Worm (Caenorhabditis elegans): ENCODE measurements around the gene lipl-2.

The lipl-2 gene

DNA sequence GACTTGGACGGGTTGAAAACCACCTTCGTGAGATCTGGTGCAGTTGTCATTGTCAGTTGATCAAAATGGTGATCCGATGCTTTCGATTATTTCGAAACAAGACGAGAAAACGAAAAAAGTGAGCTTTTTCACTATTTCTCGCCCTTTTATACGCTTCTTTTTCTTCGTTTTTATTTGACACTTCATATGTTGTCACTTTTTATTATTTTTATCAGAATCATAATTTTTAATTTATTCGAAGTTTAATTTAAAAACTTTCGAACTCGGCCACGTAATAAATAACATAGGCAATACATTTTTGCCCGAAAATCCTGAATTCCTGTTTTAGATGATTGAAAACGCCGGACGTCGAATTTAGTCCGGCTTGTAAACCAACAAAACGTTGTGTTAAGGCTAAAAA is 36.9 kb upstream of the lipl-2 start, which contains the start of gene F58E6.5:
F58E6.5 (minus strand) TSS at position 101 of the 400 bp plus-strand sequence.
- TF ChIP-seq unc-55 (GFP tag; optimal IDR thresholded peaks at IDR 0.05): no peak
- no peak for TF ChIP-seq ztf-16 (tag; optimal IDR thresholded peaks at IDR 0.05)
- TF ChIP-seq dmd-4 (tag; optimal IDR thresholded peaks at IDR 0.05; ENCODE audit: borderline replicate concordance): no peak
- no peak for TF ChIP-seq sox-2 (GFP tag; IDR thresholded peaks at IDR 0.05)
- no peak for TF ChIP-seq ceh-14 (tag; optimal IDR thresholded peaks at IDR 0.05)
- no peak for TF ChIP-seq ahr-1 (tag; optimal IDR thresholded peaks at IDR 0.05)
- TF ChIP-seq ttx-3 (tag; optimal IDR thresholded peaks at IDR 0.05): no peak
- no peak for TF ChIP-seq unc-42 (tag; optimal IDR thresholded peaks at IDR 0.05)
- TF ChIP-seq unc-3 (GFP tag; conservative IDR thresholded peaks at IDR 0.05): no peak
- TF ChIP-seq unc-3 (tag; optimal IDR thresholded peaks at IDR 0.05): no peak
- no peak for TF ChIP-seq ceh-31 (tag; optimal IDR thresholded peaks at IDR 0.05)
- no peak for TF ChIP-seq unc-86 (tag; optimal IDR thresholded peaks at IDR 0.05)
- TF ChIP-seq C08G9.2 (tag; optimal IDR thresholded peaks at IDR 0.05): no peak
- TF ChIP-seq ets-4 (tag; optimal IDR thresholded peaks at IDR 0.05): no peak
- no peak for TF ChIP-seq elt-2 (tag; optimal IDR thresholded peaks at IDR 0.05)
- no peak for TF ChIP-seq hlh-15 (tag; optimal IDR thresholded peaks at IDR 0.05)
- no peak for TF ChIP-seq hlh-13 (GFP tag; optimal IDR thresholded peaks at IDR 0.05)
- TF ChIP-seq pha-4 (tag; optimal IDR thresholded peaks at IDR 0.05): no peak

ce11 chrV:9755725-9756124 is 35.6 kb upstream of the lipl-2 start, which contains the start of gene F58E6.8:
F58E6.8 (minus strand) TSS chrV:9755825.
- TF ChIP-seq rnt-1 (tag; optimal IDR thresholded peaks at IDR 0.05) (no peak), mec-3 (tag; optimal IDR thresholded peaks at IDR 0.05; ENCODE audit: borderline replicate concordance) (no peak), ceh-22 (tag; optimal IDR thresholded peaks at IDR 0.05) (no peak), ztf-16 (tag; optimal IDR thresholded peaks at IDR 0.05) (no peak), fax-1 (tag; optimal IDR thresholded peaks at IDR 0.05) (no peak), pros-1 (tag; optimal IDR thresholded peaks at IDR 0.05) (no peak)

DNA sequence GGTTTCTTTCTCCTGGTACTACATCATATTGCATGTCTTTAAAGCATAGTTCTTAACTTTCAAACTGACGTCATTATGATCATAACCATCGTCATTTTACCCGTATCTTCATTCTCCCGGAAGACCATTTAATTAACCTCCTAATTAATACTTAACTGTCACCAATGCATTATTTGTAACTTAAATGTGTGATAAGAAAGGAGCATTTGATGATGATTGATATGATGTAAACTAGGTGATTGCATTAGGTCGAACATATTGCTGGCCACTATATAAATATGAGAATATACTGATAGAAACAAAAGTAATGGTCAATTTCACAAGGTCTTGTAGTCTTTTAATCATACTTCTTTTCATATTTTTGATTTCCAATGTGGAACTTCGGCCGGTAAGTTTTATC is 35.1 kb upstream of the lipl-2 start, which contains the start of gene hrg-3:
hrg-3 (plus strand) TSS at position 227 of the 400 bp plus-strand sequence.
- TF ChIP-seq elt-2 (tag; optimal IDR thresholded peaks at IDR 0.05) (peak; percentile 48), unc-42 (tag; optimal IDR thresholded peaks at IDR 0.05) (no peak)

DNA sequence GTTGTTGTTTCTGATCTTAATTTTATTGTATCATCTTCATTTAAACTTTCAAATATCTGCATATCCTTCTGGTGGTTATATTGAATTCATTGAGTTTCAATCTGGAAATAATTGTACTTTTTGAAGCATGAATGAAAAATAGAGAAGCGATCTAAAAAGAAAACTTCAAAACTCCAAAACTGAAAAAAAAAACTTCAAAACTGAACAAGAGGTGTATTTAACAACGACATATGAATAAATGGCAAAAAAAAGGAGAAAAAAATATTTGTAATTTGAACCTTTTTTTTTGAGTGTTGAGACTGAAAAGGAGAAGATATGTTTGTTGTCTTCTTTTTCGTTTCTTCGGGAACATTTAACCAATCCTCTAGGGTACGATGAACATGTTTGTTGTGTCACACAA is 33.5 kb upstream of the lipl-2 start, which contains the start of gene F58E6.11:
F58E6.11 (minus strand) TSS at position 101 of the 400 bp plus-strand sequence.
- TF ChIP-seq ztf-16 (tag; optimal IDR thresholded peaks at IDR 0.05) (no peak), ceh-9 (tag; optimal IDR thresholded peaks at IDR 0.05) (no peak), ref-2 (tag; optimal IDR thresholded peaks at IDR 0.05) (no peak), gmeb-2 (tag; optimal IDR thresholded peaks at IDR 0.05) (no peak), pat-9 (tag; optimal IDR thresholded peaks at IDR 0.05) (no peak), F13H6.1 (tag; optimal IDR thresholded peaks at IDR 0.05) (no peak)

ce11 chrV:9758437-9758836 is 32.9 kb upstream of the lipl-2 start:
- no peak for TF ChIP-seq hlh-8 (tag; optimal IDR thresholded peaks at IDR 0.05)
- TF ChIP-seq zip-5 (tag; optimal IDR thresholded peaks at IDR 0.05): no peak
- no peak for TF ChIP-seq ceh-48 (tag; optimal IDR thresholded peaks at IDR 0.05)
- no peak for TF ChIP-seq ceh-14 (tag; optimal IDR thresholded peaks at IDR 0.05)
- no peak for TF ChIP-seq hlh-30 (tag; optimal IDR thresholded peaks at IDR 0.05; ENCODE audit: insufficient read depth)
- no peak for TF ChIP-seq ceh-6 (GFP tag; optimal IDR thresholded peaks at IDR 0.05)
- no peak for TF ChIP-seq nfya-1 (tag; optimal IDR thresholded peaks at IDR 0.05)
- no peak for TF ChIP-seq unc-55 (GFP tag; optimal IDR thresholded peaks at IDR 0.05)
- no peak for TF ChIP-seq Y22D7AL.16 (tag; optimal IDR thresholded peaks at IDR 0.05)
- no peak for TF ChIP-seq pqm-1 (tag; optimal IDR thresholded peaks at IDR 0.05)
- TF ChIP-seq ceh-9 (tag; optimal IDR thresholded peaks at IDR 0.05): no peak
- TF ChIP-seq unc-42 (tag; optimal IDR thresholded peaks at IDR 0.05): no peak
